Worm (Caenorhabditis elegans) whole organism, L4 larva: ENCODE data around the gene hsp-1.

ENCODE experiments used
- F10B5.3 ChIP-seq: sonication (generic microtip); optimal IDR thresholded peaks from 2 replicates; lab custom pipeline; 2016; ENCODE audit warnings: mild to moderate bottlenecking, missing genetic modification characterization, missing compliant biosample characterization
- F26F4.8 ChIP-seq: fragments of 200-800 bp; sonication (Bioruptor generic); conservative IDR thresholded peaks from 2 replicates; pipeline ENCODE4 v1.3.6; 2022; ENCODE audit warnings: missing genetic modification characterization, missing compliant biosample characterization
- F37D6.2 ChIP-seq: sonication (generic microtip); optimal IDR thresholded peaks from 2 replicates; lab custom pipeline; 2016; ENCODE audit warnings: mild to moderate bottlenecking, missing genetic modification characterization, missing compliant biosample characterization
- F44E2.7 ChIP-seq: fragments of 200-800 bp; sonication (Bioruptor generic); IDR thresholded peaks from 2 replicates; pipeline ENCODE4 v2.1.2; 2022; ENCODE audit warnings: missing genetic modification characterization, missing compliant biosample characterization
- T20F7.1 ChIP-seq: fragments of 200-800 bp; sonication (Bioruptor generic); optimal IDR thresholded peaks from 2 replicates; lab custom pipeline; 2018; ENCODE audit warnings: mild to moderate bottlenecking, missing genetic modification characterization, missing compliant biosample characterization
- Y75B8A.6 ChIP-seq: fragments of 200-800 bp; sonication (Bioruptor generic); IDR thresholded peaks from 2 replicates; pipeline ENCODE4 v1.3.6; 2022; ENCODE audit warnings: missing genetic modification reagents, missing genetic modification characterization, missing compliant biosample characterization
- aha-1 ChIP-seq: fragments of 150-350 bp; peaks from one replicate; lab custom pipeline; 2014; ENCODE audit warnings: missing biosample characterization, missing genetic modification characterization
- ama-1 ChIP-seq: fragments of 150-350 bp; optimal IDR thresholded peaks from 2 replicates; lab custom pipeline; 2014; ENCODE audit warnings: inconsistent platforms, mixed read lengths
- arid-1 ChIP-seq: fragments of 200-800 bp; sonication (Bioruptor generic); conservative IDR thresholded peaks from 2 replicates; pipeline ENCODE4 v1.3.6; 2022; ENCODE audit warnings: missing genetic modification reagents, missing genetic modification characterization, missing compliant biosample characterization
- ceh-28 ChIP-seq: fragments of 150-350 bp; optimal IDR thresholded peaks from 2 replicates; lab custom pipeline; 2014; ENCODE audit warnings: missing biosample characterization, missing genetic modification reagents, missing genetic modification characterization
- ces-1 ChIP-seq: fragments of 150-350 bp; sonication (generic microtip); optimal IDR thresholded peaks from 4 replicates; lab custom pipeline; 2014; ENCODE audit warnings: missing biosample characterization, missing genetic modification reagents, missing genetic modification characterization
- cey-2 ChIP-seq: sonication (generic microtip); optimal IDR thresholded peaks from 3 replicates; lab custom pipeline; 2017; ENCODE audit warnings: missing genetic modification characterization, mild to moderate bottlenecking, missing compliant biosample characterization, antibody characterized with exemption, borderline replicate concordance; ENCODE audit not compliant: insufficient read depth
- daf-16 ChIP-seq, 3 experiments: sonication (generic microtip); optimal IDR thresholded peaks; 2 replicates each; lab custom pipeline; 2016 to 2017; ENCODE audit warnings: missing genetic modification characterization in 3 of 3, missing genetic modification reagents in 3 of 3, mild to moderate bottlenecking in 2 of 3, missing compliant biosample characterization in 2 of 3, missing biosample characterization in 1 of 3, moderate library complexity in 1 of 3
- daf-19 ChIP-seq: fragments of 200-800 bp; sonication (Bioruptor generic); conservative IDR thresholded peaks from 2 replicates; pipeline ENCODE4 v1.3.6; 2022; ENCODE audit warnings: missing genetic modification characterization, missing compliant biosample characterization
- duxl-1 ChIP-seq: sonication (generic microtip); optimal IDR thresholded peaks from 2 replicates; lab custom pipeline; 2016; ENCODE audit warnings: mild to moderate bottlenecking, missing genetic modification characterization, moderate library complexity, missing compliant biosample characterization; ENCODE audit not compliant: poor library complexity
- egl-27 ChIP-seq: sonication (generic microtip); optimal IDR thresholded peaks from 3 replicates; lab custom pipeline; 2017; ENCODE audit warnings: missing biosample characterization, missing genetic modification reagents, missing genetic modification characterization
- egl-43 ChIP-seq: fragments of 200-800 bp; sonication (Bioruptor generic); IDR thresholded peaks from 2 replicates; pipeline ENCODE4 v1.3.6; 2022; ENCODE audit warnings: missing genetic modification reagents, missing genetic modification characterization, missing compliant biosample characterization
- lim-7 ChIP-seq: fragments of 200-800 bp; sonication (Bioruptor generic); IDR thresholded peaks from 2 replicates; pipeline ENCODE4 v1.3.6; 2022; ENCODE audit warnings: missing genetic modification characterization, missing compliant biosample characterization
- lin-15B ChIP-seq: fragments of 150-350 bp; sonication (generic microtip); optimal IDR thresholded peaks from 3 replicates; lab custom pipeline; 2014; ENCODE audit warnings: missing biosample characterization, missing genetic modification characterization
- lin-29 ChIP-seq: fragments of 200-800 bp; sonication (Bioruptor generic); IDR thresholded peaks from 2 replicates; pipeline ENCODE4 v1.3.6; 2022; ENCODE audit warnings: missing genetic modification reagents, missing genetic modification characterization, missing compliant biosample characterization
- lin-39 ChIP-seq: fragments of 150-350 bp; optimal IDR thresholded peaks from 2 replicates; lab custom pipeline; 2014; ENCODE audit warnings: missing biosample characterization, missing genetic modification reagents, missing genetic modification characterization
- mdt-29 ChIP-seq: fragments of 200-800 bp; sonication (Bioruptor generic); IDR thresholded peaks from 2 replicates; pipeline ENCODE4 v1.3.6; 2022; ENCODE audit warnings: missing genetic modification reagents, missing genetic modification characterization, missing compliant biosample characterization
- mep-1 ChIP-seq: fragments of 150-350 bp; sonication (generic microtip); optimal IDR thresholded peaks from 3 replicates; lab custom pipeline; 2014; ENCODE audit warnings: missing biosample characterization, missing genetic modification characterization
- mxl-2 ChIP-seq: fragments of 200-800 bp; sonication (Bioruptor generic); conservative IDR thresholded peaks from 2 replicates; pipeline ENCODE4 v1.3.6; 2022; ENCODE audit warnings: missing genetic modification reagents, missing genetic modification characterization, missing compliant biosample characterization
- nhr-10 ChIP-seq: fragments of 150-350 bp; optimal IDR thresholded peaks from 2 replicates; lab custom pipeline; 2014; ENCODE audit warnings: missing biosample characterization, missing genetic modification characterization
- nhr-111 ChIP-seq: fragments of 200-800 bp; sonication (Bioruptor generic); optimal IDR thresholded peaks from 2 replicates; lab custom pipeline; 2018; ENCODE audit warnings: mild to moderate bottlenecking, missing genetic modification characterization, missing compliant biosample characterization
- nhr-237 ChIP-seq: sonication (generic microtip); optimal IDR thresholded peaks from 2 replicates; lab custom pipeline; 2017; ENCODE audit warnings: missing biosample characterization, missing genetic modification characterization
- pha-4 ChIP-seq, 2 experiments: fragments of 150-350 bp in 1 of 2; fragments of 200-800 bp in 1 of 2; sonication (Bioruptor generic) in 1 of 2; IDR thresholded peaks in 1 of 2; optimal IDR thresholded peaks in 1 of 2; 2 replicates each; pipeline versions ENCODE4 v1.3.6 to Lab custom; 2014 to 2022; ENCODE audit warnings: missing genetic modification characterization in 2 of 2, missing genetic modification reagents in 2 of 2, missing biosample characterization in 1 of 2, missing compliant biosample characterization in 1 of 2
- rbr-2 ChIP-seq: sonication (generic microtip); optimal IDR thresholded peaks from 2 replicates; lab custom pipeline; 2016; ENCODE audit warnings: missing genotype, missing genetic modification characterization, missing compliant biosample characterization
- set-16 ChIP-seq: fragments of 200-800 bp; sonication (Bioruptor generic); IDR thresholded peaks from 2 replicates; pipeline ENCODE4 v1.3.6; 2022; ENCODE audit warnings: missing genetic modification reagents, missing genetic modification characterization, missing compliant biosample characterization
- snpc-1.2 ChIP-seq: fragments of 200-800 bp; sonication (Bioruptor generic); IDR thresholded peaks from 2 replicates; pipeline ENCODE4 v1.3.6; 2022; ENCODE audit warnings: missing genetic modification reagents, missing genetic modification characterization, missing compliant biosample characterization
- spr-3 ChIP-seq: fragments of 200-800 bp; sonication (Bioruptor generic); optimal IDR thresholded peaks from 2 replicates; lab custom pipeline; 2018; ENCODE audit warnings: mild to moderate bottlenecking, missing genetic modification characterization, missing compliant biosample characterization
- tag-97 ChIP-seq: fragments of 200-800 bp; sonication (Bioruptor generic); IDR thresholded peaks from 2 replicates; pipeline ENCODE4 v1.3.6; 2022; ENCODE audit warnings: missing genetic modification characterization, missing compliant biosample characterization
- unc-62 ChIP-seq, 3 experiments: fragments of 150-350 bp in 1 of 3; sonication (generic microtip); optimal IDR thresholded peaks in 2 of 3; peaks in 1 of 3; 1 replicate in 1 of 3; 2 replicates in 2 of 3; lab custom pipeline; 2014 to 2017; ENCODE audit warnings: missing biosample characterization in 3 of 3, missing genetic modification characterization in 3 of 3, missing genetic modification reagents in 3 of 3, missing genotype in 1 of 3
- vab-7 ChIP-seq: fragments of 200-800 bp; sonication (Bioruptor generic); IDR thresholded peaks from 2 replicates; pipeline ENCODE4 v1.3.6; 2022; ENCODE audit warnings: missing genetic modification reagents, missing genetic modification characterization, missing compliant biosample characterization

Gene hsp-1

ce11 chrIV:17278861-17279591 lies at the start of gene hsp-1:
Gene hsp-1 (plus strand): TSS chrIV:17278959.
- TF ChIP-seq egl-43 (GFP tag; lab: Robert Waterston, UW) (peak; percentile 3; the same call in 1 of the 2 replicates), snpc-1.2 (GFP tag; lab: Robert Waterston, UW) (0 out of 2 replicates have a peak, but pooled peaks have one; percentile 70), unc-62 (GFP tag; optimal IDR thresholded peaks at IDR 0.05 in 1 of 2; lab: Kevin White, UChicago) (peak in 1 of 2 experiments; percentile 23), unc-62 (tag; optimal IDR thresholded peaks at IDR 0.05; lab: Kevin White, UChicago) (no peak), daf-16 (GFP tag; optimal IDR thresholded peaks at IDR 0.05; lab: Kevin White, UChicago) (peak in 1 of 2 experiments; percentile 2), daf-16 (tag; optimal IDR thresholded peaks at IDR 0.05; lab: Kevin White, UChicago) (no peak), vab-7 (peak; percentile 67; the same call in 1 of the 2 replicates), egl-27 (no peak), lim-7 (GFP tag; lab: Robert Waterston, UW) (peak; percentile 74), set-16 (GFP tag; lab: Robert Waterston, UW) (no peak; the same call in 1 of the 2 replicates), F37D6.2 (tag; lab: Kevin White, UChicago) (no peak), aha-1 (tag; lab: Kevin White, UChicago) (peak; percentile 96), lin-29 (no peak), F44E2.7 (GFP tag; lab: Robert Waterston, UW) (no peak), F10B5.3 (tag; lab: Kevin White, UChicago) (no peak), daf-19 (peak; percentile 54; the same call in 1 of the 2 replicates), pha-4 (GFP tag; IDR thresholded peaks at IDR 0.05; lab: Robert Waterston, UW) (no peak), pha-4 (tag; optimal IDR thresholded peaks at IDR 0.05; lab: Kevin White, UChicago) (no peak), spr-3 (GFP tag; lab: Kevin White, UChicago) (no peak), nhr-10 (tag; lab: Kevin White, UChicago) (no peak), ama-1 (lab: Kevin White, UChicago) (peak; percentile 82), lin-39 (tag; lab: Kevin White, UChicago) (no peak), ces-1 (GFP tag; lab: Kevin White, UChicago) (no peak), arid-1 (GFP tag; lab: Robert Waterston, UW) (peak; percentile 58; the same call in 1 of the 2 replicates), lin-15B (tag; lab: Kevin White, UChicago) (no peak), T20F7.1 (GFP tag; lab: Kevin White, UChicago) (no peak), Y75B8A.6 (GFP tag; lab: Robert Waterston, UW) (peak; percentile 33; the same call in 1 of the 2 replicates), mdt-29 (GFP tag; lab: Robert Waterston, UW) (0 out of 2 replicates have a peak, but pooled peaks have one; percentile 35), mxl-2 (0 out of 2 replicates have a peak, but pooled peaks have one; percentile 2), duxl-1 (tag; lab: Kevin White, UChicago) (peak; percentile 4)

ce11 chrIV:17230958-17231357 lies 47.8 kb upstream of the hsp-1 start, which contains the start of gene npr-32:
Gene npr-32 (minus strand): TSS chrIV:17231058.
- TF ChIP-seq mdt-29 (GFP tag; lab: Robert Waterston, UW) (no peak), F26F4.8 (GFP tag; lab: Robert Waterston, UW) (no peak), rbr-2 (tag; lab: Kevin White, UChicago) (no peak), ceh-28 (tag; lab: Kevin White, UChicago) (no peak), ces-1 (GFP tag; lab: Kevin White, UChicago) (no peak), duxl-1 (tag; lab: Kevin White, UChicago) (no peak), nhr-237 (no peak)
- TF ChIP-seq, all 104 proteins: peak for 0

- TF ChIP-seq nhr-10 (tag; lab: Kevin White, UChicago): no peak
- TF ChIP-seq egl-43 (GFP tag; lab: Robert Waterston, UW): no peak
- TF ChIP-seq cey-2: no peak
- TF ChIP-seq mep-1 (tag; lab: Kevin White, UChicago): no peak
- peak; percentile 41 for TF ChIP-seq ces-1 (GFP tag; lab: Kevin White, UChicago)
- no peak for TF ChIP-seq tag-97 (GFP tag; lab: Robert Waterston, UW)
- no peak for TF ChIP-seq nhr-111 (GFP tag; lab: Kevin White, UChicago)
These were observed 45.9 kb upstream of the hsp-1 start for ce11 chrIV:17232899-17233298.
